Worm (Caenorhabditis elegans) whole organism, L3 larva: ENCODE data around the gene F17E5.2.

Experiments used
- R02D3.7 ChIP-seq: fragments of 150-350 bp; optimal IDR thresholded peaks from 2 replicates; lab custom pipeline; 2014; ENCODE audit warnings: missing biosample characterization, missing genetic modification characterization
- aly-2 ChIP-seq: fragments of 150-350 bp; optimal IDR thresholded peaks from 2 replicates; lab custom pipeline; 2014; ENCODE audit warnings: missing biosample characterization, missing genetic modification characterization
- ceh-82 ChIP-seq: fragments of 150-350 bp; optimal IDR thresholded peaks from 2 replicates; lab custom pipeline; 2014; ENCODE audit warnings: missing biosample characterization, missing genetic modification characterization
- egl-5 ChIP-seq: fragments of 150-350 bp; optimal IDR thresholded peaks from 2 replicates; lab custom pipeline; 2017; ENCODE audit warnings: missing biosample characterization, missing genetic modification reagents, missing genetic modification characterization, inconsistent platforms
- elt-2 ChIP-seq: sonication (generic microtip); optimal IDR thresholded peaks from 2 replicates; lab custom pipeline; 2016; ENCODE audit warnings: missing genetic modification reagents, mild to moderate bottlenecking, missing genetic modification characterization, missing compliant biosample characterization
- elt-3 ChIP-seq, 3 experiments: fragments of 150-350 bp in 1 of 3; sonication (generic microtip) in 2 of 3; optimal IDR thresholded peaks; 2 replicates in 2 of 3; 4 replicates in 1 of 3; lab custom pipeline; 2014 to 2017; ENCODE audit warnings: missing biosample characterization in 3 of 3, missing genetic modification characterization in 3 of 3
- fkh-2 ChIP-seq: fragments of 150-350 bp; optimal IDR thresholded peaks from 2 replicates; lab custom pipeline; 2014; ENCODE audit warnings: missing biosample characterization, missing genetic modification reagents, missing genetic modification characterization
- hmg-11 ChIP-seq: sonication (generic microtip); optimal IDR thresholded peaks from 2 replicates; lab custom pipeline; 2016; ENCODE audit warnings: missing genetic modification characterization, missing compliant biosample characterization
- lin-39 ChIP-seq: fragments of 150-350 bp; optimal IDR thresholded peaks from 2 replicates; lab custom pipeline; 2018; ENCODE audit warnings: missing biosample characterization, missing genetic modification reagents, missing genetic modification characterization
- nfya-1 ChIP-seq: sonication (generic microtip); optimal IDR thresholded peaks from 2 replicates; lab custom pipeline; 2017; ENCODE audit warnings: missing genetic modification characterization, mild to moderate bottlenecking, missing compliant biosample characterization, antibody characterized with exemption, moderate library complexity; ENCODE audit not compliant: insufficient read depth
- nhr-12 ChIP-seq: fragments of 150-350 bp; optimal IDR thresholded peaks from 2 replicates; lab custom pipeline; 2014; ENCODE audit warnings: missing biosample characterization, missing genetic modification characterization
- nhr-25 ChIP-seq: sonication (generic microtip); optimal IDR thresholded peaks from 2 replicates; lab custom pipeline; 2017; ENCODE audit warnings: missing biosample characterization, missing genetic modification characterization
- nhr-28 ChIP-seq: fragments of 150-350 bp; optimal IDR thresholded peaks from 2 replicates; lab custom pipeline; 2014; ENCODE audit warnings: missing biosample characterization, missing genetic modification characterization
- nhr-67 ChIP-seq: fragments of 150-350 bp; optimal IDR thresholded peaks from 2 replicates; lab custom pipeline; 2014; ENCODE audit warnings: missing biosample characterization, missing genetic modification characterization
- pqm-1 ChIP-seq: fragments of 150-350 bp; optimal IDR thresholded peaks from 2 replicates; lab custom pipeline; 2017; ENCODE audit warnings: missing biosample characterization, missing genetic modification characterization, inconsistent platforms
- skn-1 ChIP-seq: fragments of 150-350 bp; optimal IDR thresholded peaks from 2 replicates; lab custom pipeline; 2014; ENCODE audit warnings: missing biosample characterization, missing genetic modification characterization
- snpc-4 ChIP-seq: fragments of 150-350 bp; optimal IDR thresholded peaks from 2 replicates; lab custom pipeline; 2014; ENCODE audit warnings: missing biosample characterization, missing genetic modification characterization
- zag-1 ChIP-seq: fragments of 150-350 bp; optimal IDR thresholded peaks from 2 replicates; lab custom pipeline; 2014; ENCODE audit warnings: missing biosample characterization, missing genetic modification characterization

The F17E5.2 gene

ce11 chrX:12438266-12438665 lies 44.2 kb downstream of the F17E5.2 start:
- TF ChIP-seq fkh-2 (tag; lab: Kevin White, UChicago) (no peak), nhr-12 (tag; lab: Kevin White, UChicago) (no peak), snpc-4 (tag; lab: Kevin White, UChicago) (no peak), nfya-1 (tag; lab: Kevin White, UChicago) (no peak), egl-5 (tag; lab: Kevin White, UChicago) (peak; percentile 87)
- TF ChIP-seq, all 47 proteins: peak for 1

DNA sequence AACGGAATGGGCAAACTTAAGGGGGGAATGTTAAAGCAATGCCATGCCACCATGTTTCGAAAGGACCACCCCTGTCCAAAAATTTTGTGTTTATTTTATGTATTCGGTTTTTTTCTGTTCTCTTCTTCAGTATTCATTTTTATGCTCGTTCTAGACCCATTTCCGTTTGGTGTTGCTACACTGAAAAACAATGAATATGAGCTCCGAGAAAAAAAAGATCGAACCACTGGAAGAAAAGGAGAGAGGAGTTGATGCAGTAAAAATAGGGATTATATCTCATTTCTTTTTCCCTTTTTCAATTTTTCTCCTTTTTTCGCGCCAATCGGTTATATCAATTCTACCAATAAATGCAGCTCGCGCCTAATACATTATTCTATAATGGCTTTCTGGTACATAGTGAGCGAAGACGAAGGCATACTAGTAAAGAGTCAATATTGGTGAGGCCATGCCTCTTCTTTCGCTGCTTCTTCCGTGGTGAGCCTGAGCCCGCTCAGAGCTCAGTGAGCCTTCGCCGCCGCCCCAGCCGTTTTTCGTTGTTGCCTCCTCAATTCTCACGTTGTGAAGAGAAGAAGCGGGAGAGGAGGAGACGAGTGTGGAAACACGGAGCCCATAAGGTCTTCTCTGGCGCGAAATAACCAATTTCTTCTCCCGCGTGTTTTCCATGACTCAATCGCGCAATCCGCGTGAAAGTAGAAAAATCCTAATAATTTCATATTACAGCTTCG lies 46.1 kb downstream of the F17E5.2 start:
- TF ChIP-seq lin-39 = peak; percentile 26
- no peak for TF ChIP-seq zag-1
- peak; percentile 10 for TF ChIP-seq hmg-11

ce11 chrX:12444423-12444822 lies 50.4 kb downstream of the F17E5.2 start:
- TF ChIP-seq snpc-4 (tag; lab: Kevin White, UChicago) (no peak), elt-3 (tag; optimal IDR thresholded peaks at IDR 0.05; lab: Kevin White, UChicago) (no peak), ceh-82 (tag; lab: Kevin White, UChicago) (no peak), R02D3.7 (tag; lab: Kevin White, UChicago) (no peak), elt-2 (tag; lab: Kevin White, UChicago) (no peak), nhr-25 (tag; lab: Kevin White, UChicago) (no peak), skn-1 (tag; lab: Kevin White, UChicago) (no peak), aly-2 (tag; lab: Kevin White, UChicago) (no peak), nhr-67 (tag; lab: Kevin White, UChicago) (no peak), hmg-11 (no peak)

DNA sequence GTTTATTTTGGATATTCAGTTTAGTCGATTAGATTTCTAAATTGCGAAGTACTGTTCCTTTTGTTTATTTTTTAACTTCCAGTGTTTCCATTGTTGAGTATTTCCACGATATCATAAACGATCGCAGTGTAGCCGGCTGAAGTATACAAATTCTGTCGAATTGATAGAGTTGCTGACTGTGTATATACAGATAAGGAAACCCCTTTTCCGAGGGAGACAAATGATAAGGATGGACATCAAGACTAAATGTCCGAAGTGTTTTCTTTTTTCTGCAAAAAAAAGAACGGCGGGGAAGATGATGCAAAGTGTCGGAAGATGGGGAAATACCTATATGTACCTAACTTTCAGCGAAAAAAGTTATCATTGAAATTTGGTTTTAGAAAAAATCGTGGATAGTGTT lies 52.5 kb downstream of the F17E5.2 start:
- TF ChIP-seq pqm-1 (tag; lab: Kevin White, UChicago) (peak; percentile 17), nhr-28 (no peak), hmg-11 (no peak), elt-2 (tag; lab: Kevin White, UChicago) (peak; percentile 61), skn-1 (tag; lab: Kevin White, UChicago) (no peak)
